Fruit fly (Drosophila melanogaster) whole organism, embryonic: ENCODE measurements around the gene CG9130.

Experiments
- Abd-B ChIP-seq: fragments of 200-800 bp; sonication (Bioruptor generic); optimal IDR thresholded peaks from 2 replicates; lab custom pipeline; 2018; ENCODE audit warnings: missing biosample characterization, mild to moderate bottlenecking, missing genetic modification characterization, moderate library complexity
- Aef1 ChIP-seq: fragments of 200-800 bp; sonication (Bioruptor generic); IDR thresholded peaks from 3 replicates; pipeline ENCODE4 v1.3.6; 2022; ENCODE audit warnings: missing biosample characterization, missing genetic modification characterization
- BtbVII ChIP-seq: fragments of 200-800 bp; sonication (Bioruptor generic); optimal IDR thresholded peaks from 3 replicates; lab custom pipeline; 2017; ENCODE audit warnings: missing biosample characterization, mild to moderate bottlenecking, missing genetic modification characterization
- CG10147 ChIP-seq: fragments of 200-800 bp; sonication (Bioruptor generic); optimal IDR thresholded peaks from 2 replicates; lab custom pipeline; 2019; ENCODE audit warnings: missing biosample characterization, mild to moderate bottlenecking, missing genetic modification characterization, moderate library complexity
- CG11085 ChIP-seq: fragments of 200-800 bp; sonication (Bioruptor generic); IDR thresholded peaks from 2 replicates; pipeline ENCODE4 v1.3.6; 2022; ENCODE audit warnings: missing biosample characterization, missing genetic modification characterization
- CG12104 ChIP-seq: fragments of 200-800 bp; sonication (Bioruptor generic); optimal IDR thresholded peaks from 3 replicates; lab custom pipeline; 2016; ENCODE audit warnings: missing biosample characterization, missing genetic modification characterization
- CG16779 ChIP-seq: fragments of 200-800 bp; sonication (Bioruptor generic); IDR thresholded peaks from 2 replicates; pipeline ENCODE4 v1.3.6; 2022; ENCODE audit warnings: missing biosample characterization, missing genetic modification characterization
- CG17802 ChIP-seq: fragments of 200-800 bp; sonication (Bioruptor generic); optimal IDR thresholded peaks from 2 replicates; lab custom pipeline; 2018; ENCODE audit warnings: missing biosample characterization, mild to moderate bottlenecking, missing genetic modification characterization, moderate library complexity
- CG18262 ChIP-seq: fragments of 200-800 bp; optimal IDR thresholded peaks from 3 replicates; lab custom pipeline; 2019; ENCODE audit warnings: missing biosample characterization, mild to moderate bottlenecking, missing genetic modification characterization, moderate library complexity
- CG18599 ChIP-seq: fragments of 200-800 bp; sonication (Bioruptor generic); optimal IDR thresholded peaks from 3 replicates; lab custom pipeline; 2017; ENCODE audit warnings: missing biosample characterization, missing genetic modification characterization, mild to moderate bottlenecking, moderate library complexity, missing genetic modification reagents
- CG2678 ChIP-seq: fragments of 200-800 bp; sonication (Bioruptor generic); optimal IDR thresholded peaks from 3 replicates; lab custom pipeline; 2019; ENCODE audit warnings: missing biosample characterization, mild to moderate bottlenecking, missing genetic modification characterization, moderate library complexity
- CG6765 ChIP-seq: fragments of 200-800 bp; sonication (Bioruptor generic); optimal IDR thresholded peaks from 3 replicates; lab custom pipeline; 2017; ENCODE audit warnings: missing biosample characterization, mild to moderate bottlenecking, missing genetic modification characterization
- CG7556 ChIP-seq: fragments of 200-800 bp; sonication (Bioruptor generic); optimal IDR thresholded peaks from 2 replicates; lab custom pipeline; 2017; ENCODE audit warnings: missing biosample characterization, mild to moderate bottlenecking, missing genetic modification characterization
- CG9727 ChIP-seq: fragments of 200-800 bp; sonication (Bioruptor generic); optimal IDR thresholded peaks from 3 replicates; lab custom pipeline; 2017; ENCODE audit warnings: missing biosample characterization, mild to moderate bottlenecking, missing genetic modification characterization
- CrebB ChIP-seq: fragments of 200-800 bp; sonication (Bioruptor generic); optimal IDR thresholded peaks from 3 replicates; lab custom pipeline; 2018; ENCODE audit warnings: missing biosample characterization, mild to moderate bottlenecking, missing genetic modification characterization
- Eip74EF ChIP-seq, 2 experiments: fragments of 200-800 bp in 1 of 2; fragments of >200 bp in 1 of 2; sonication (Bioruptor generic) in 1 of 2; optimal IDR thresholded peaks; 2 replicates each; lab custom pipeline; 2017 to 2019; ENCODE audit warnings: missing biosample characterization in 2 of 2, missing genetic modification characterization in 2 of 2, mild to moderate bottlenecking in 1 of 2, moderate library complexity in 1 of 2
- Fer1 ChIP-seq: fragments of 200-800 bp; sonication (Bioruptor generic); optimal IDR thresholded peaks from 2 replicates; lab custom pipeline; 2017; ENCODE audit warnings: missing biosample characterization, mild to moderate bottlenecking, missing genetic modification characterization
- HLH4C ChIP-seq: fragments of 200-800 bp; sonication (Bioruptor generic); IDR thresholded peaks from 3 replicates; pipeline ENCODE4 v1.3.6; 2022; ENCODE audit warnings: missing biosample characterization, missing genetic modification characterization; ENCODE audit not compliant: partially characterized antibody
- Hr3 ChIP-seq: fragments of 200-800 bp; sonication (Bioruptor generic); optimal IDR thresholded peaks from 3 replicates; lab custom pipeline; 2016; ENCODE audit warnings: missing biosample characterization, missing genetic modification characterization
- MESR4 ChIP-seq: fragments of 200-800 bp; sonication (Bioruptor generic); optimal IDR thresholded peaks from 2 replicates; lab custom pipeline; 2018; ENCODE audit warnings: missing biosample characterization, mild to moderate bottlenecking, missing genetic modification characterization, moderate library complexity
- Max ChIP-seq: fragments of 200-800 bp; sonication (Bioruptor generic); optimal IDR thresholded peaks from 2 replicates; lab custom pipeline; 2016; ENCODE audit warnings: missing biosample characterization, mild to moderate bottlenecking, missing genetic modification characterization
- NC2α ChIP-seq: fragments of 200-800 bp; sonication (Bioruptor generic); optimal IDR thresholded peaks from 2 replicates; lab custom pipeline; 2016; ENCODE audit warnings: missing biosample characterization, missing genetic modification characterization
- PHDP ChIP-seq: fragments of 200-800 bp; sonication (Bioruptor generic); optimal IDR thresholded peaks from 3 replicates; lab custom pipeline; 2018; ENCODE audit warnings: missing biosample characterization, mild to moderate bottlenecking, missing genetic modification characterization, moderate library complexity
- Xbp1 ChIP-seq: fragments of 200-800 bp; sonication (Bioruptor generic); optimal IDR thresholded peaks from 3 replicates; lab custom pipeline; 2016; ENCODE audit warnings: missing biosample characterization, mild to moderate bottlenecking, missing genetic modification characterization
- abd-A ChIP-seq: fragments of 200-800 bp; sonication (Bioruptor generic); optimal IDR thresholded peaks from 3 replicates; lab custom pipeline; 2019; ENCODE audit warnings: missing biosample characterization, mild to moderate bottlenecking, missing genetic modification characterization, moderate library complexity
- al ChIP-seq: fragments of 200-800 bp; sonication (Bioruptor generic); IDR thresholded peaks from 2 replicates; pipeline ENCODE4 v1.3.6; 2022; ENCODE audit warnings: missing biosample characterization, missing genetic modification characterization
- ara ChIP-seq: fragments of 200-800 bp; sonication (Bioruptor generic); IDR thresholded peaks from 2 replicates; pipeline ENCODE4 v1.3.6; 2022; ENCODE audit warnings: missing biosample characterization, missing genetic modification characterization
- ato ChIP-seq: fragments of 200-800 bp; sonication (Bioruptor generic); IDR thresholded peaks from 2 replicates; pipeline ENCODE4 v1.3.6; 2022; ENCODE audit warnings: missing biosample characterization, missing genetic modification characterization; ENCODE audit not compliant: partially characterized antibody
- btn ChIP-seq: fragments of 200-800 bp; sonication (Bioruptor generic); optimal IDR thresholded peaks from 2 replicates; lab custom pipeline; 2016; ENCODE audit warnings: missing biosample characterization, missing genetic modification characterization
- cas ChIP-seq: fragments of 200-800 bp; sonication (Bioruptor generic); IDR thresholded peaks from 2 replicates; pipeline ENCODE4 v1.3.6; 2022; ENCODE audit warnings: missing biosample characterization, missing genetic modification characterization
- chn ChIP-seq: fragments of 200-800 bp; sonication (Bioruptor generic); optimal IDR thresholded peaks from 2 replicates; lab custom pipeline; 2016; ENCODE audit warnings: missing biosample characterization, missing genetic modification characterization
- cwo ChIP-seq: fragments of 200-800 bp; sonication (Bioruptor generic); optimal IDR thresholded peaks from 3 replicates; lab custom pipeline; 2017; ENCODE audit warnings: missing biosample characterization, missing genetic modification characterization, mild to moderate bottlenecking, moderate library complexity, missing genetic modification reagents
- dan ChIP-seq: fragments of 200-800 bp; sonication (Bioruptor generic); IDR thresholded peaks from 2 replicates; pipeline ENCODE4 v1.3.6; 2022; ENCODE audit warnings: missing biosample characterization, missing genetic modification characterization
- danr ChIP-seq: fragments of 200-800 bp; sonication (Bioruptor generic); IDR thresholded peaks from 2 replicates; pipeline ENCODE4 v1.3.6; 2022; ENCODE audit warnings: missing biosample characterization, missing genetic modification characterization
- emc ChIP-seq: fragments of 200-800 bp; sonication (Bioruptor generic); optimal IDR thresholded peaks from 2 replicates; lab custom pipeline; 2016; ENCODE audit warnings: missing biosample characterization, missing genetic modification characterization
- grn ChIP-seq: fragments of 200-800 bp; sonication (Bioruptor generic); optimal IDR thresholded peaks from 3 replicates; lab custom pipeline; 2017; ENCODE audit warnings: missing biosample characterization, missing genetic modification characterization
- ham ChIP-seq: fragments of 200-800 bp; sonication (Bioruptor generic); IDR thresholded peaks from 2 replicates; pipeline ENCODE4 v1.3.6; 2022; ENCODE audit warnings: missing biosample characterization, missing genetic modification characterization
- lab ChIP-seq: fragments of 200-800 bp; sonication (Bioruptor generic); optimal IDR thresholded peaks from 3 replicates; lab custom pipeline; 2017; ENCODE audit warnings: missing biosample characterization, missing genetic modification characterization, mild to moderate bottlenecking, moderate library complexity, missing genetic modification reagents
- nmo ChIP-seq: fragments of 200-800 bp; sonication (Bioruptor generic); optimal IDR thresholded peaks from 2 replicates; lab custom pipeline; 2018; ENCODE audit warnings: missing biosample characterization, mild to moderate bottlenecking, missing genetic modification characterization, moderate library complexity
- nom ChIP-seq: fragments of 200-800 bp; sonication (Bioruptor generic); optimal IDR thresholded peaks from 2 replicates; lab custom pipeline; 2017; ENCODE audit warnings: missing biosample characterization, missing genetic modification characterization, mild to moderate bottlenecking, moderate library complexity, missing genetic modification reagents
- pfk ChIP-seq: fragments of 200-800 bp; sonication (Bioruptor generic); optimal IDR thresholded peaks from 2 replicates; lab custom pipeline; 2018; ENCODE audit warnings: missing biosample characterization, mild to moderate bottlenecking, missing genetic modification characterization, moderate library complexity
- slbo ChIP-seq: fragments of 200-800 bp; sonication (Bioruptor generic); IDR thresholded peaks from 2 replicates; pipeline ENCODE4 v1.3.6; 2022; ENCODE audit warnings: missing biosample characterization, missing genetic modification characterization
- slp2 ChIP-seq: fragments of 200-800 bp; sonication (Bioruptor generic); optimal IDR thresholded peaks from 2 replicates; lab custom pipeline; 2016; ENCODE audit warnings: missing biosample characterization, missing genetic modification characterization
- stwl ChIP-seq: fragments of 200-800 bp; sonication (Bioruptor generic); optimal IDR thresholded peaks from 3 replicates; lab custom pipeline; 2018; ENCODE audit warnings: missing biosample characterization, mild to moderate bottlenecking, missing genetic modification characterization, moderate library complexity
- usp ChIP-seq: fragments of >200 bp; optimal IDR thresholded peaks from 2 replicates; lab custom pipeline; 2017; ENCODE audit warnings: missing biosample characterization, missing genetic modification characterization
- vnd ChIP-seq: fragments of 200-800 bp; sonication (Bioruptor generic); IDR thresholded peaks from 3 replicates; pipeline ENCODE4 v1.3.6; 2022; ENCODE audit warnings: missing biosample characterization, missing genetic modification characterization; ENCODE audit not compliant: partially characterized antibody
- wdn ChIP-seq: fragments of 200-800 bp; sonication (Bioruptor generic); IDR thresholded peaks from 2 replicates; pipeline ENCODE4 v1.3.6; 2022; ENCODE audit warnings: missing biosample characterization, missing genetic modification characterization
- z ChIP-seq: fragments of 200-800 bp; sonication (Bioruptor generic); IDR thresholded peaks from 3 replicates; pipeline ENCODE4 v1.3.6; 2022; ENCODE audit warnings: missing biosample characterization, missing genetic modification characterization

The CG9130 gene

DNA sequence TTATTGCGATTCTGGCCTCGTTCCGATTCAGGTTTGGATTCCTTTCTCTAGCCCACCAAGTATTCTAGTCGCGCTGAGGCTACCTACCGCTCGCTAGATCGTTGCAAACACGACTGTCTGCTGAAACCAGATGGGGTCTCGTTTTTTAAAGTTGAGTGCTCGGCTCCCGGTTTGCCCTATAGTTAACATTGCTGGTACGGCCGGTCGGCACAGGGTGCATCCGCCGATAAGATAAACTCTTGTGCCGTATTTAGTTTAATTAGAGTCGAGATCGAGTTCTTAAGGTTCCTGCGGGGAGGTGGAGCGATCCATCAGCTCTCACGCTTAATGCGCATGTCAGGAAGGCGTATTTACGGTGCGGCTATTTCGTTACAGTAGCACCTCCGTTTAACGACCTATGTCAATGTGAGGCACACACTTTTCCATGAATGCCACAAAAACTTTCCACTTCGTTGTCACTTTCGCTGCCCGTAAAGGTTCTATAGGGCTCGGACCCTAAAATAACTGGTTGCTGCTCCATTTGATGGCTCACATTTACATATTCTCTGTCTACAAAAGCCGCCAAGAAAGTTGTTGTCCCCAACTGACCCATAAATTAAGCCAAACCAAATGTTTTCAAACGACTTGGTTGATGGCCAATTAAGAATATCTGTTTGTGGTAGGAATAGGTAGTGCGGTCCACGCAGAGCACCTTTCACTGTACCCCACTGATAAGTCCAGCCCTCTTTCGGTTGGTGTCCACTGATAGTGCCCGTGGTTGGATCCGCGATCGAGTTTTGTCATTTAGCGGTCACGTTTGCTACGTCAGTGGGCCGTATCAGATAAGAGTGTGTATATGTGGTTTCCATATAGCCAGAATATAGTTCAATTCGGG lies 46.9 kb upstream of the CG9130 start, which contains the start of gene CG9119 (continued):
- TF ChIP-seq grn (GFP tag; lab: Kevin White, UChicago) (peak; percentile 58), pfk (GFP tag; lab: Kevin White, UChicago) (no peak), cas (GFP tag; lab: Robert Waterston, UW) (0 out of 2 replicates have a peak, but pooled peaks have one; percentile 12), Eip74EF (GFP tag; optimal IDR thresholded peaks at IDR 0.05; lab: Kevin White, UChicago) (peak in 1 of 2 experiments; percentile 45), dan (GFP tag; lab: Robert Waterston, UW) (no peak), Max (GFP tag; lab: Kevin White, UChicago) (no peak), Abd-B (GFP tag; lab: Kevin White, UChicago) (peak; percentile 54), CG11085 (no peak), BtbVII (GFP tag; lab: Kevin White, UChicago) (peak; percentile 39), usp (no peak), ato (GFP tag; lab: Robert Waterston, UW) (no peak), NC2α (GFP tag; lab: Kevin White, UChicago) (peak; percentile 21), Fer1 (GFP tag; lab: Kevin White, UChicago) (peak; percentile 76), CG9727 (peak; percentile 69), CG10147 (GFP tag; lab: Kevin White, UChicago) (peak; percentile 68), stwl (no peak), CG7556 (peak; percentile 78), slbo (GFP tag; lab: Robert Waterston, UW) (peak; percentile 72), chn (GFP tag; lab: Kevin White, UChicago) (no peak), Hr3 (peak; percentile 57), z (no peak), al (GFP tag; lab: Robert Waterston, UW) (no peak; the same call in 1 of the 2 replicates), CG6765 (GFP tag; lab: Kevin White, UChicago) (peak; percentile 1), ham (GFP tag; lab: Robert Waterston, UW) (no peak; the same call in 1 of the 2 replicates), ara (GFP tag; lab: Robert Waterston, UW) (0 out of 2 replicates have a peak, but pooled peaks have one; percentile 6), lab (GFP tag; lab: Kevin White, UChicago) (peak; percentile 70), Xbp1 (GFP tag; lab: Kevin White, UChicago) (peak; percentile 59), CrebB (tag; lab: Kevin White, UChicago) (no peak), emc (GFP tag; lab: Kevin White, UChicago) (peak; percentile 42), cwo (GFP tag; lab: Kevin White, UChicago) (peak; percentile 93), MESR4 (GFP tag; lab: Kevin White, UChicago) (no peak), vnd (GFP tag; lab: Robert Waterston, UW) (no peak), Aef1 (GFP tag; lab: Robert Waterston, UW) (peak; percentile 69), CG12104 (GFP tag; lab: Kevin White, UChicago) (peak; percentile 24), CG18599 (GFP tag; lab: Kevin White, UChicago) (peak; percentile 86), abd-A (tag; lab: Kevin White, UChicago) (peak; percentile 89), danr (GFP tag; lab: Robert Waterston, UW) (0 out of 2 replicates have a peak, but pooled peaks have one; percentile 43), slp2 (GFP tag; lab: Kevin White, UChicago) (peak; percentile 62), HLH4C (no peak), btn (GFP tag; lab: Kevin White, UChicago) (peak; percentile 39), nom (GFP tag; lab: Kevin White, UChicago) (peak; percentile 11), wdn (GFP tag; lab: Robert Waterston, UW) (0 out of 2 replicates have a peak, but pooled peaks have one; percentile 47), CG18262 (tag; lab: Kevin White, UChicago) (peak; percentile 74), CG17802 (no peak), nmo (peak; percentile 66), PHDP (tag; lab: Kevin White, UChicago) (peak; percentile 57), CG2678 (tag; lab: Kevin White, UChicago) (peak; percentile 85), CG16779 (GFP tag; lab: Robert Waterston, UW) (no peak)
